Worm (Caenorhabditis elegans): ENCODE data around the gene K03H1.9.

K03H1.9 gene

DNA sequence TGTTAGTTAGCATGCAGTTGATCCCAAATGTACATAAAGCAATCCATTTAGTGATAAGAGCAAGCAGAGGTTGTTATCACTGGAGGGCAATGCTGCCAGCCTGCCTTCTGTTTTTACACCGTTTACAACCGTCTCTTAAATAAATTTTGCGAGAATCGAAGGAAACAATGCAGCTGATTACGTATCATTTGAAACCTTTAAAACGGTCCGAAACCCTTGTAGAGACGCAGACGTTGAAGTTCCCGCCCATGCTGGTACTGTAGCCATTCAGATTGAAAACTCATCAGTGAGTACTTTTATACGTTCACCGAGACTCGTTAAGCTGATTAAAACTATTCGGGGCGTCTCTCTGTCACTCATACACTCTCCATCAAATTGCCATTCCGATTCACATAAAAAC, 10.9 kb downstream of the K03H1.9 start:
- TF ChIP-seq nfyb-1 (GFP tag; IDR thresholded peaks at IDR 0.05) (no peak), madf-3 (GFP tag; IDR thresholded peaks at IDR 0.05) (no peak), lin-40 (tag; optimal IDR thresholded peaks at IDR 0.05) (no peak), repo-1 (tag; optimal IDR thresholded peaks at IDR 0.05) (no peak), madf-10 (tag; optimal IDR thresholded peaks at IDR 0.05) (no peak), mcd-1 (GFP tag; IDR thresholded peaks at IDR 0.05) (no peak), unc-62 (GFP tag; optimal IDR thresholded peaks at IDR 0.05) (no peak), F23B12.7 (tag; optimal IDR thresholded peaks at IDR 0.05; ENCODE audit: insufficient read depth) (no peak), cebp-1 (GFP tag; IDR thresholded peaks at IDR 0.05) (no peak), cebp-1 (tag; optimal IDR thresholded peaks at IDR 0.05) (peak; percentile 20), nhr-80 (tag; optimal IDR thresholded peaks at IDR 0.05) (peak; percentile 91), dpl-1 (GFP tag; optimal IDR thresholded peaks at IDR 0.05) (no peak), mxl-1 (tag; optimal IDR thresholded peaks at IDR 0.05) (no peak), K12H6.12 (tag; optimal IDR thresholded peaks at IDR 0.05) (no peak), let-607 (tag; optimal IDR thresholded peaks at IDR 0.05) (peak; percentile 1 to 5), ceh-27 (GFP tag; optimal IDR thresholded peaks at IDR 0.05) (no peak), sptf-2 (GFP tag; optimal IDR thresholded peaks at IDR 0.05) (no peak), sdz-38 (tag; optimal IDR thresholded peaks at IDR 0.05) (no peak), K11D2.4 (GFP tag; IDR thresholded peaks at IDR 0.05) (no peak), ceh-40 (GFP tag; IDR thresholded peaks at IDR 0.05) (no peak), B0261.1 (tag; optimal IDR thresholded peaks at IDR 0.05) (no peak), zfh-2 (GFP tag; conservative IDR thresholded peaks at IDR 0.05) (no peak), rpc-1 (optimal IDR thresholded peaks at IDR 0.05) (no peak), rpc-1 (tag; optimal IDR thresholded peaks at IDR 0.05) (no peak), pha-4 (tag; optimal IDR thresholded peaks at IDR 0.05) (no peak)

DNA sequence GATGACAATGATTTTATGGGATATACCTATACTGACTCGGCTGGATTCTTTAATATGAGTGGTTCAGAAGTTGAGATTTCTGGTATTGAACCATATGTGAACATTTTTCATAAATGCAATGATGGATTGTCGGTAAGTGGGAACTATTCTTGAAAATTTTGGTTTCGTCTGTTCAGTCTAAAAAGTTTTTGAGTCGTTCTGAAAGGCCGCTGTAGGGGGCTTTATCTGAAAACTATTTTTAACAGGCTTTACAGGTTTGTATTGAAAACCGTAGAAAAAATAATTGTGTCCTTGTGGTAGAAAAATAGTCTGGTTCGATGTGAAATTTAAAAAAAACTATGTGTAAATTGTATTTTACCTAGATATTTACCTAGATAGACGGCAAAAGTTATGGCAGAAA, 11.8 kb downstream of the K03H1.9 start:
- TF ChIP-seq Y79H2A.3 (GFP tag; conservative IDR thresholded peaks at IDR 0.05): no peak
- TF ChIP-seq dpl-1 (GFP tag; optimal IDR thresholded peaks at IDR 0.05): no peak
- TF ChIP-seq ztf-6 (GFP tag; IDR thresholded peaks at IDR 0.05): no peak
- no peak for TF ChIP-seq ceh-91 (GFP tag; IDR thresholded peaks at IDR 0.05)
- no peak for TF ChIP-seq snpc-4 (GFP tag; optimal IDR thresholded peaks at IDR 0.05)
- TF ChIP-seq snpc-4 (tag; optimal IDR thresholded peaks at IDR 0.05): no peak
- no peak for TF ChIP-seq unc-130 (GFP tag; optimal IDR thresholded peaks at IDR 0.05)
- no peak for TF ChIP-seq sea-2 (GFP tag; IDR thresholded peaks at IDR 0.05)
- TF ChIP-seq rcor-1 (GFP tag; IDR thresholded peaks at IDR 0.05): no peak
- no peak for TF ChIP-seq lag-1 (GFP tag; IDR thresholded peaks at IDR 0.05)
- no peak for TF ChIP-seq fkh-3 (tag; optimal IDR thresholded peaks at IDR 0.05)
- TF ChIP-seq F49E8.2 (tag; optimal IDR thresholded peaks at IDR 0.05; ENCODE audit: insufficient read depth): no peak
- no peak for TF ChIP-seq nfya-2 (GFP tag; IDR thresholded peaks at IDR 0.05)
- TF ChIP-seq nhr-90 (tag; optimal IDR thresholded peaks at IDR 0.05): no peak
- no peak for TF ChIP-seq Y56A3A.18 (GFP tag; IDR thresholded peaks at IDR 0.05)
- no peak for TF ChIP-seq F22D6.2 (tag; optimal IDR thresholded peaks at IDR 0.05)

DNA sequence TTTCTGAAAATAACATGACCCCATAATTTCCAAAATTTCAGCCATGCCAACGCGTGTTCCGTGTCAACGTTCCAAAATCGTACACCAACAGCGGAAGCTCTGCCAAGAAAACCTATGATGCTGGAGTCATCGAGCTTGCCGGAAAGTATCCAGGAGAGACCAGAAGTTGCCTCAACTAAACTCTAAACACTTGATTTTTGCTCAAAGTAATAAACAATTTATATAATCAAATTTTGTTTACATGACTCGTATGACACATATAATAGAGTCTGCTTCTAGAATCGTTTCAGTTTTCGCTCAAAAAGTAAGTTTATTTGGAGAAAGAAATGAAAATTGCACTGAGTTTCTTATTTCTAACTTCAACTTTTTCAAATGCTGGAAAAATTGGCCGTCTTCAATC, 12.5 kb downstream of the K03H1.9 start, which contains the start of gene ttr-1:
Gene ttr-1, plus strand, starts transcription at position 301 of the 400 bp plus-strand sequence.
- TF ChIP-seq ama-1 (optimal IDR thresholded peaks at IDR 0.05) (peak; percentile 48), ama-1 (GFP tag; optimal IDR thresholded peaks at IDR 0.05) (no peak), bed-1 (GFP tag; IDR thresholded peaks at IDR 0.05) (no peak)

Data from whole organism, young adult.